Worm (Caenorhabditis elegans): ENCODE data around the gene pigq-1.
"Not testable (repeated sequence)": the region's sequence is repeated elsewhere in the genome, so short reads cannot be mapped to it uniquely, and the experiment has no call there.

- not testable (repeated sequence) for TF ChIP-seq ama-1 (optimal IDR thresholded peaks at IDR 0.05); F13C5.2 (tag; optimal IDR thresholded peaks at IDR 0.05); aly-1 (tag; optimal IDR thresholded peaks at IDR 0.05); ceh-13 (GFP tag; optimal IDR thresholded peaks at IDR 0.05); hmg-4 (GFP tag; optimal IDR thresholded peaks at IDR 0.05); scrt-1 (GFP tag; IDR thresholded peaks at IDR 0.05); flt-1 (GFP tag; IDR thresholded peaks at IDR 0.05); tra-4 (tag; optimal IDR thresholded peaks at IDR 0.05); hmbx-1 (tag; optimal IDR thresholded peaks at IDR 0.05)
Observed at ce11 chrIV:11154425-11155114, 7.5 kb upstream of the pigq-1 start, which contains the start of gene C08F8.3.

Data from whole organism, early embryonic.